Fruit fly (Drosophila melanogaster): ENCODE results near the gene nht.

The nht gene

dm6 chr2L:15330641-15331040, 11.9 kb upstream of the nht start:
- TF ChIP-seq CG12605 (GFP tag; IDR thresholded peaks at IDR 0.05) = no peak
- TF ChIP-seq CG13204 (GFP tag; optimal IDR thresholded peaks at IDR 0.05) = no peak
- no peak for TF ChIP-seq CG14655 (GFP tag; optimal IDR thresholded peaks at IDR 0.05)
- TF ChIP-seq EcR (GFP tag; optimal IDR thresholded peaks at IDR 0.05) = no peak
- no peak for TF ChIP-seq CG10348 (GFP tag; IDR thresholded peaks at IDR 0.05)
- TF ChIP-seq CG32121 (GFP tag; IDR thresholded peaks at IDR 0.05) = no peak
- no peak for TF ChIP-seq CG17806 (tag; optimal IDR thresholded peaks at IDR 0.05)
- no peak for TF ChIP-seq CG9948 (tag; optimal IDR thresholded peaks at IDR 0.05)
- TF ChIP-seq gl (tag; optimal IDR thresholded peaks at IDR 0.05) = no peak
- TF ChIP-seq D1 (tag; optimal IDR thresholded peaks at IDR 0.05) = no peak
- no peak for TF ChIP-seq Pif1B (GFP tag; optimal IDR thresholded peaks at IDR 0.05)
- no peak for TF ChIP-seq rn (GFP tag; IDR thresholded peaks at IDR 0.05)
- TF ChIP-seq CG4496 (GFP tag; IDR thresholded peaks at IDR 0.05) = no peak
- TF ChIP-seq CG8159 (tag; optimal IDR thresholded peaks at IDR 0.05) = no peak
- TF ChIP-seq CG15710 (tag; optimal IDR thresholded peaks at IDR 0.05) = no peak
- no peak for TF ChIP-seq CG8301 (tag; optimal IDR thresholded peaks at IDR 0.05)
- no peak for TF ChIP-seq Snoo (tag; optimal IDR thresholded peaks at IDR 0.05)

- TF ChIP-seq EcR (GFP tag; optimal IDR thresholded peaks at IDR 0.05) (no peak), CG17806 (tag; optimal IDR thresholded peaks at IDR 0.05) (peak; percentile 44), Pif1B (GFP tag; optimal IDR thresholded peaks at IDR 0.05) (no peak), CG10348 (GFP tag; IDR thresholded peaks at IDR 0.05) (no peak), Snoo (tag; optimal IDR thresholded peaks at IDR 0.05) (peak; percentile 26), fd96Ca (GFP tag; IDR thresholded peaks at IDR 0.05) (no peak), CG15710 (tag; optimal IDR thresholded peaks at IDR 0.05) (peak; percentile 3), CG8159 (tag; optimal IDR thresholded peaks at IDR 0.05) (peak; percentile 46), CG9948 (tag; optimal IDR thresholded peaks at IDR 0.05) (peak; percentile 6), CG4496 (GFP tag; IDR thresholded peaks at IDR 0.05) (no peak), D1 (tag; optimal IDR thresholded peaks at IDR 0.05) (no peak), CG12605 (GFP tag; IDR thresholded peaks at IDR 0.05) (no peak), rn (GFP tag; IDR thresholded peaks at IDR 0.05) (no peak), CG34367 (tag; optimal IDR thresholded peaks at IDR 0.05) (peak; percentile 18)
Measured at dm6 chr2L:15329382-15329781, 10.7 kb upstream of the nht start.

- TF ChIP-seq fd96Ca (GFP tag; IDR thresholded peaks at IDR 0.05) (0 out of 3 replicates have a peak, but pooled peaks have one; percentile 41), rn (GFP tag; IDR thresholded peaks at IDR 0.05) (0 out of 2 replicates have a peak, but pooled peaks have one; percentile 38), CG8301 (tag; optimal IDR thresholded peaks at IDR 0.05) (peak; percentile 10), CG9948 (tag; optimal IDR thresholded peaks at IDR 0.05) (no peak), Ets98B (GFP tag; IDR thresholded peaks at IDR 0.05) (peak; percentile 55; the same call in 1 of the 2 replicates), CG15710 (tag; optimal IDR thresholded peaks at IDR 0.05) (no peak), CG32121 (GFP tag; IDR thresholded peaks at IDR 0.05) (peak; percentile 66), CG4496 (GFP tag; IDR thresholded peaks at IDR 0.05) (0 out of 3 replicates have a peak, but pooled peaks have one; percentile 37), CG8159 (tag; optimal IDR thresholded peaks at IDR 0.05) (no peak), EcR (GFP tag; optimal IDR thresholded peaks at IDR 0.05) (no peak)
Measured at dm6 chr2L:15327993-15328392, 9.3 kb upstream of the nht start.

- no peak for TF ChIP-seq EcR (GFP tag; optimal IDR thresholded peaks at IDR 0.05)
Measured at dm6 chr2L:15325555-15326285, 7.0 kb upstream of the nht start.

dm6 chr2L:15324103-15324840, 5.6 kb upstream of the nht start:
- no peak for TF ChIP-seq CG15710 (tag; optimal IDR thresholded peaks at IDR 0.05)
- TF ChIP-seq Pif1B (GFP tag; optimal IDR thresholded peaks at IDR 0.05) = no peak
- no peak for TF ChIP-seq Snoo (tag; optimal IDR thresholded peaks at IDR 0.05)
- TF ChIP-seq CG34367 (tag; optimal IDR thresholded peaks at IDR 0.05) = no peak
- TF ChIP-seq CG9948 (tag; optimal IDR thresholded peaks at IDR 0.05) = no peak
- TF ChIP-seq gl (tag; optimal IDR thresholded peaks at IDR 0.05) = no peak
- TF ChIP-seq Pif1A (GFP tag; optimal IDR thresholded peaks at IDR 0.05) = no peak
- no peak for TF ChIP-seq CG8159 (tag; optimal IDR thresholded peaks at IDR 0.05)
- TF ChIP-seq CG17806 (tag; optimal IDR thresholded peaks at IDR 0.05) = no peak
- TF ChIP-seq rn (GFP tag; IDR thresholded peaks at IDR 0.05) = no peak

dm6 chr2L:15323196-15323595, 4.5 kb upstream of the nht start:
- no peak for TF ChIP-seq Snoo (tag; optimal IDR thresholded peaks at IDR 0.05)
- no peak for TF ChIP-seq CG12605 (GFP tag; IDR thresholded peaks at IDR 0.05)
- no peak for TF ChIP-seq EcR (GFP tag; optimal IDR thresholded peaks at IDR 0.05)
- TF ChIP-seq CG17806 (tag; optimal IDR thresholded peaks at IDR 0.05) = no peak
- no peak for TF ChIP-seq CG10348 (GFP tag; IDR thresholded peaks at IDR 0.05)
- no peak for TF ChIP-seq Ets98B (GFP tag; IDR thresholded peaks at IDR 0.05)
- TF ChIP-seq CG34367 (tag; optimal IDR thresholded peaks at IDR 0.05) = no peak
- TF ChIP-seq CG4496 (GFP tag; IDR thresholded peaks at IDR 0.05) = no peak
